Fruit fly (Drosophila melanogaster): ENCODE data around the gene Trx2.

Trx2 gene

dm6 chr2L:9633811-9634436 lies 21.0 kb downstream of the Trx2 start, which contains the start of gene Apoltp (continued):
- TF ChIP-seq TFAM (GFP tag; optimal IDR thresholded peaks at IDR 0.05) (peak; percentile 16), CG12236 (GFP tag; optimal IDR thresholded peaks at IDR 0.05) (no peak), CG6765 (GFP tag; optimal IDR thresholded peaks at IDR 0.05) (peak; percentile 69), schlank (tag; optimal IDR thresholded peaks at IDR 0.05) (no peak), CG1602 (GFP tag; optimal IDR thresholded peaks at IDR 0.05) (no peak), Jarid2 (GFP tag; optimal IDR thresholded peaks at IDR 0.05) (peak; percentile 32), CG30020 (tag; optimal IDR thresholded peaks at IDR 0.05) (no peak), lov (optimal IDR thresholded peaks at IDR 0.05) (no peak), lov (GFP tag; IDR thresholded peaks at IDR 0.05) (0 out of 3 replicates have a peak, but pooled peaks have one; percentile 23), CG17802 (tag; optimal IDR thresholded peaks at IDR 0.05) (peak; percentile 8), Dll (GFP tag; IDR thresholded peaks at IDR 0.05; ENCODE audit: partially characterized antibody) (no peak), CG5180 (GFP tag; optimal IDR thresholded peaks at IDR 0.05) (peak; percentile 45), lbe (GFP tag; optimal IDR thresholded peaks at IDR 0.05) (no peak), Hr78 (GFP tag; optimal IDR thresholded peaks at IDR 0.05) (peak in 1 of 2 experiments; percentile 63), CG3726 (GFP tag; IDR thresholded peaks at IDR 0.05) (0 out of 3 replicates have a peak, but pooled peaks have one; percentile 12), trem (tag; optimal IDR thresholded peaks at IDR 0.05) (peak; percentile 52), nerfin-2 (GFP tag; IDR thresholded peaks at IDR 0.05; ENCODE audit: partially characterized antibody) (no peak), mld (GFP tag; IDR thresholded peaks at IDR 0.05; ENCODE audit: partially characterized antibody) (no peak), CG7357 (GFP tag; IDR thresholded peaks at IDR 0.05) (0 out of 3 replicates have a peak, but pooled peaks have one; percentile 32), Camta (GFP tag; optimal IDR thresholded peaks at IDR 0.05) (no peak), Gug (GFP tag; IDR thresholded peaks at IDR 0.05) (peak; percentile 60; the same call in 1 of the 4 replicates), D (optimal IDR thresholded peaks at IDR 0.05) (no peak), D (GFP tag; optimal IDR thresholded peaks at IDR 0.05) (peak; percentile 54), CG6791 (GFP tag; IDR thresholded peaks at IDR 0.05; ENCODE audit: partially characterized antibody) (no peak), CG13894 (tag; optimal IDR thresholded peaks at IDR 0.05) (peak; percentile 92), eve (GFP tag; optimal IDR thresholded peaks at IDR 0.05) (peak in 1 of 2 experiments; percentile 63), CoRest (tag; optimal IDR thresholded peaks at IDR 0.05) (peak; percentile 64), CG32767 (GFP tag; IDR thresholded peaks at IDR 0.05) (0 out of 2 replicates have a peak, but pooled peaks have one; percentile 32), wor (GFP tag; IDR thresholded peaks at IDR 0.05) (no peak), E2f1 (GFP tag; IDR thresholded peaks at IDR 0.05) (peak; percentile 60), NK7.1 (GFP tag; optimal IDR thresholded peaks at IDR 0.05) (peak; percentile 21), ken (GFP tag; IDR thresholded peaks at IDR 0.05) (peak; percentile 5; the same call in 1 of the 3 replicates), CG11398 (GFP tag; optimal IDR thresholded peaks at IDR 0.05) (no peak), gcm (GFP tag; optimal IDR thresholded peaks at IDR 0.05) (peak; percentile 69), Atf3 (GFP tag; optimal IDR thresholded peaks at IDR 0.05) (no peak), Meics (GFP tag; optimal IDR thresholded peaks at IDR 0.05) (peak; percentile 83), ssp (GFP tag; IDR thresholded peaks at IDR 0.05) (peak; percentile 52), CG10543 (GFP tag; optimal IDR thresholded peaks at IDR 0.05) (peak; percentile 38), CG7839 (tag; optimal IDR thresholded peaks at IDR 0.05) (peak; percentile 83), hb (GFP tag; IDR thresholded peaks at IDR 0.05; ENCODE audit: partially characterized antibody) (no peak), CG6272 (GFP tag; IDR thresholded peaks at IDR 0.05) (peak; percentile 58), repo (GFP tag; optimal IDR thresholded peaks at IDR 0.05) (no peak), HLH3B (GFP tag; IDR thresholded peaks at IDR 0.05) (peak; percentile 79; the same call in 1 of the 2 replicates), knrl (GFP tag; IDR thresholded peaks at IDR 0.05; ENCODE audit: partially characterized antibody) (no peak), ato (GFP tag; IDR thresholded peaks at IDR 0.05; ENCODE audit: partially characterized antibody) (no peak), nom (GFP tag; optimal IDR thresholded peaks at IDR 0.05) (peak; percentile 48), Ravus (GFP tag; IDR thresholded peaks at IDR 0.05) (peak; percentile 11; the same call in 1 of the 2 replicates)
